Worm (Caenorhabditis elegans): ENCODE results near the gene iff-1.

iff-1 gene

ce11 chrIII:9747133-9747532, at the start of gene iff-1, which contains the start of gene cdk-1:
TSS of gene iff-1 (minus strand) at chrIII:9747193.
TSS of gene cdk-1 (plus strand) at chrIII:9747472.
- TF ChIP-seq ztf-11 (tag; optimal IDR thresholded peaks at IDR 0.05) (no peak), jun-1 (tag; optimal IDR thresholded peaks at IDR 0.05) (no peak), pha-4 (tag; optimal IDR thresholded peaks at IDR 0.05) (peak; percentile 69), mdl-1 (tag; optimal IDR thresholded peaks at IDR 0.05) (no peak), nhr-25 (tag; optimal IDR thresholded peaks at IDR 0.05) (peak; percentile 40), nhr-23 (tag; optimal IDR thresholded peaks at IDR 0.05) (peak; percentile 2), pqm-1 (tag; optimal IDR thresholded peaks at IDR 0.05) (no peak), skn-1 (tag; optimal IDR thresholded peaks at IDR 0.05) (no peak), fkh-2 (tag; optimal IDR thresholded peaks at IDR 0.05) (no peak), lsy-12 (tag; optimal IDR thresholded peaks at IDR 0.05) (no peak), eor-1 (tag; optimal IDR thresholded peaks at IDR 0.05) (no peak), tbx-2 (tag; optimal IDR thresholded peaks at IDR 0.05) (no peak), nfya-1 (tag; optimal IDR thresholded peaks at IDR 0.05; ENCODE audit: insufficient read depth) (peak; percentile 73), R02D3.7 (tag; optimal IDR thresholded peaks at IDR 0.05) (no peak), lin-15B (tag; optimal IDR thresholded peaks at IDR 0.05) (peak; percentile 65), hmg-11 (tag; optimal IDR thresholded peaks at IDR 0.05) (no peak)

- TF ChIP-seq nhr-67 (tag; optimal IDR thresholded peaks at IDR 0.05), result no peak
- no peak for TF ChIP-seq unc-62 (GFP tag; optimal IDR thresholded peaks at IDR 0.05)
- TF ChIP-seq lin-15B (tag; optimal IDR thresholded peaks at IDR 0.05), result no peak
- TF ChIP-seq pha-4 (tag; optimal IDR thresholded peaks at IDR 0.05), result no peak
- no peak for TF ChIP-seq skn-1 (tag; optimal IDR thresholded peaks at IDR 0.05)
Measured at ce11 chrIII:9796448-9796847, 49.5 kb upstream of the iff-1 start, which contains the start of gene srxa-10. TSS of gene srxa-10 (minus strand) at chrIII:9796548.

- TF ChIP-seq snpc-4 (tag; optimal IDR thresholded peaks at IDR 0.05) (no peak), zag-1 (tag; optimal IDR thresholded peaks at IDR 0.05) (no peak), nhr-43 (tag; optimal IDR thresholded peaks at IDR 0.05; ENCODE audit: poor library complexity, severe bottlenecking) (no peak), jun-1 (tag; optimal IDR thresholded peaks at IDR 0.05) (no peak), pha-4 (tag; optimal IDR thresholded peaks at IDR 0.05) (no peak), elt-3 (tag; optimal IDR thresholded peaks at IDR 0.05) (no peak), mml-1 (tag; optimal IDR thresholded peaks at IDR 0.05) (no peak), nfya-1 (tag; optimal IDR thresholded peaks at IDR 0.05; ENCODE audit: insufficient read depth) (peak; percentile 18), lin-15B (tag; optimal IDR thresholded peaks at IDR 0.05) (no peak), fos-1 (tag; optimal IDR thresholded peaks at IDR 0.05) (no peak), nhr-77 (tag; optimal IDR thresholded peaks at IDR 0.05) (no peak), ama-1 (optimal IDR thresholded peaks at IDR 0.05) (no peak), nhr-28 (tag; optimal IDR thresholded peaks at IDR 0.05) (no peak), nhr-25 (tag; optimal IDR thresholded peaks at IDR 0.05) (peak; percentile 72), nhr-237 (tag; optimal IDR thresholded peaks at IDR 0.05) (no peak), unc-39 (tag; optimal IDR thresholded peaks at IDR 0.05) (no peak), aly-2 (tag; optimal IDR thresholded peaks at IDR 0.05) (no peak)
Measured at ce11 chrIII:9793592-9794417, 46.8 kb upstream of the iff-1 start, which contains the start of the genes R10E11.9 and mcm-6. TSS of gene R10E11.9 (minus strand) at chrIII:9793642. TSS of gene mcm-6 (plus strand) at chrIII:9794367.

ce11 chrIII:9789607-9790073, 42.6 kb upstream of the iff-1 start, which contains the start of gene R10E11.5:
TSS of gene R10E11.5 (minus strand) at chrIII:9789657.
- TF ChIP-seq eor-1 (tag; optimal IDR thresholded peaks at IDR 0.05), result no peak
- TF ChIP-seq mdl-1 (tag; optimal IDR thresholded peaks at IDR 0.05), result no peak
- no peak for TF ChIP-seq nhr-76 (tag; optimal IDR thresholded peaks at IDR 0.05)
- peak; percentile 70 for TF ChIP-seq nfya-1 (tag; optimal IDR thresholded peaks at IDR 0.05; ENCODE audit: insufficient read depth)
- TF ChIP-seq lin-39 (tag; optimal IDR thresholded peaks at IDR 0.05), result no peak

- TF ChIP-seq nfya-1 (tag; optimal IDR thresholded peaks at IDR 0.05; ENCODE audit: insufficient read depth) (peak; percentile 83), lin-39 (tag; optimal IDR thresholded peaks at IDR 0.05) (no peak), tbx-2 (tag; optimal IDR thresholded peaks at IDR 0.05) (no peak)
Measured at ce11 chrIII:9789083-9789482, 42.1 kb upstream of the iff-1 start.

All from whole organism, L3 larva.